Worm (Caenorhabditis elegans) whole organism, L4 larva: Measurements from ENCODE around the gene C15H9.5.

Source experiments
- D1046.2 ChIP-seq: fragments of 200-800 bp; sonication (Bioruptor generic); IDR thresholded peaks from 2 replicates; pipeline ENCODE4 v1.3.6; 2022; ENCODE audit warnings: missing genetic modification characterization, missing compliant biosample characterization
- F10B5.3 ChIP-seq: sonication (generic microtip); optimal IDR thresholded peaks from 2 replicates; lab custom pipeline; 2016; ENCODE audit warnings: mild to moderate bottlenecking, missing genetic modification characterization, missing compliant biosample characterization
- F26F4.8 ChIP-seq: fragments of 200-800 bp; sonication (Bioruptor generic); conservative IDR thresholded peaks from 2 replicates; pipeline ENCODE4 v1.3.6; 2022; ENCODE audit warnings: missing genetic modification characterization, missing compliant biosample characterization
- F37D6.2 ChIP-seq: sonication (generic microtip); optimal IDR thresholded peaks from 2 replicates; lab custom pipeline; 2016; ENCODE audit warnings: mild to moderate bottlenecking, missing genetic modification characterization, missing compliant biosample characterization
- F49E8.2 ChIP-seq: sonication (generic microtip); optimal IDR thresholded peaks from 2 replicates; lab custom pipeline; 2016; ENCODE audit warnings: missing compliant biosample characterization, mild to moderate bottlenecking, missing genetic modification characterization, borderline replicate concordance
- T26A8.4 ChIP-seq: fragments of 200-800 bp; sonication (Bioruptor generic); IDR thresholded peaks from 2 replicates; pipeline ENCODE4 v1.3.6; 2022; ENCODE audit warnings: missing genetic modification characterization, missing compliant biosample characterization
- Y105C5A.15 ChIP-seq: fragments of 200-800 bp; sonication (Bioruptor generic); IDR thresholded peaks from 2 replicates; pipeline ENCODE4 v1.3.6; 2022; ENCODE audit warnings: missing genetic modification characterization, missing compliant biosample characterization
- Y5F2A.4 ChIP-seq: fragments of 200-800 bp; sonication (Bioruptor generic); optimal IDR thresholded peaks from 2 replicates; lab custom pipeline; 2018; ENCODE audit warnings: mild to moderate bottlenecking, missing genetic modification characterization, missing compliant biosample characterization
- Y75B8A.6 ChIP-seq: fragments of 200-800 bp; sonication (Bioruptor generic); IDR thresholded peaks from 2 replicates; pipeline ENCODE4 v1.3.6; 2022; ENCODE audit warnings: missing genetic modification reagents, missing genetic modification characterization, missing compliant biosample characterization
- ZK337.2 ChIP-seq: fragments of 200-800 bp; sonication (Bioruptor generic); IDR thresholded peaks from 2 replicates; pipeline ENCODE4 v1.3.6; 2022; ENCODE audit warnings: missing genetic modification reagents, missing genetic modification characterization, missing compliant biosample characterization
- ZK546.5 ChIP-seq, 2 experiments: sonication (generic microtip); optimal IDR thresholded peaks; 2 replicates each; lab custom pipeline; 2017; ENCODE audit warnings: missing biosample characterization in 2 of 2, missing genetic modification characterization in 2 of 2
- aha-1 ChIP-seq: fragments of 150-350 bp; peaks from one replicate; lab custom pipeline; 2014; ENCODE audit warnings: missing biosample characterization, missing genetic modification characterization
- attf-4 ChIP-seq: sonication (generic microtip); optimal IDR thresholded peaks from 3 replicates; lab custom pipeline; 2017; ENCODE audit warnings: missing biosample characterization, missing genetic modification characterization
- ceh-20 ChIP-seq: fragments of 200-800 bp; sonication (Bioruptor generic); IDR thresholded peaks from 2 replicates; pipeline ENCODE4 v1.3.6; 2022; ENCODE audit warnings: missing genetic modification reagents, missing genetic modification characterization, missing compliant biosample characterization
- ceh-32 ChIP-seq: sonication (generic microtip); optimal IDR thresholded peaks from 2 replicates; lab custom pipeline; 2016; ENCODE audit warnings: mild to moderate bottlenecking, missing genetic modification characterization, missing compliant biosample characterization; ENCODE audit not compliant: poor library complexity
- ces-1 ChIP-seq: fragments of 150-350 bp; sonication (generic microtip); optimal IDR thresholded peaks from 4 replicates; lab custom pipeline; 2014; ENCODE audit warnings: missing biosample characterization, missing genetic modification reagents, missing genetic modification characterization
- ctbp-1 ChIP-seq: fragments of 200-800 bp; sonication (Bioruptor generic); IDR thresholded peaks from 2 replicates; pipeline ENCODE4 v1.3.6; 2022; ENCODE audit warnings: missing genetic modification reagents, missing genetic modification characterization, missing compliant biosample characterization
- daf-16 ChIP-seq, 3 experiments: sonication (generic microtip); optimal IDR thresholded peaks; 2 replicates each; lab custom pipeline; 2016 to 2017; ENCODE audit warnings: missing genetic modification characterization in 3 of 3, missing genetic modification reagents in 3 of 3, mild to moderate bottlenecking in 2 of 3, missing compliant biosample characterization in 2 of 3, missing biosample characterization in 1 of 3, moderate library complexity in 1 of 3
- dpl-1 ChIP-seq: fragments of 150-350 bp; optimal IDR thresholded peaks from 2 replicates; lab custom pipeline; 2014; ENCODE audit warnings: missing biosample characterization, missing genetic modification reagents, missing genetic modification characterization
- egl-27 ChIP-seq: sonication (generic microtip); optimal IDR thresholded peaks from 3 replicates; lab custom pipeline; 2017; ENCODE audit warnings: missing biosample characterization, missing genetic modification reagents, missing genetic modification characterization
- fos-1 ChIP-seq: fragments of 150-350 bp; optimal IDR thresholded peaks from 2 replicates; lab custom pipeline; 2014; ENCODE audit warnings: missing biosample characterization, missing genetic modification characterization
- gei-8 ChIP-seq: fragments of 200-800 bp; sonication (Bioruptor generic); optimal IDR thresholded peaks from 2 replicates; lab custom pipeline; 2018; ENCODE audit warnings: mild to moderate bottlenecking, missing genetic modification characterization, missing compliant biosample characterization
- lin-1 ChIP-seq: fragments of 200-800 bp; sonication (Bioruptor generic); IDR thresholded peaks from 2 replicates; pipeline ENCODE4 v1.3.6; 2022; ENCODE audit warnings: missing genetic modification reagents, missing genetic modification characterization, missing compliant biosample characterization
- lin-15B ChIP-seq: fragments of 150-350 bp; sonication (generic microtip); optimal IDR thresholded peaks from 3 replicates; lab custom pipeline; 2014; ENCODE audit warnings: missing biosample characterization, missing genetic modification characterization
- lin-29 ChIP-seq: fragments of 200-800 bp; sonication (Bioruptor generic); IDR thresholded peaks from 2 replicates; pipeline ENCODE4 v1.3.6; 2022; ENCODE audit warnings: missing genetic modification reagents, missing genetic modification characterization, missing compliant biosample characterization
- lin-38 ChIP-seq: fragments of 200-800 bp; sonication (Bioruptor generic); IDR thresholded peaks from 2 replicates; pipeline ENCODE4 v1.3.6; 2022; ENCODE audit warnings: missing genetic modification reagents, missing genetic modification characterization, missing compliant biosample characterization
- lin-39 ChIP-seq: fragments of 150-350 bp; optimal IDR thresholded peaks from 2 replicates; lab custom pipeline; 2014; ENCODE audit warnings: missing biosample characterization, missing genetic modification reagents, missing genetic modification characterization
- lsy-2 ChIP-seq, 2 experiments: fragments of 150-350 bp in 1 of 2; sonication (generic microtip) in 1 of 2; optimal IDR thresholded peaks; 2 replicates each; lab custom pipeline; 2014 to 2017; ENCODE audit warnings: missing biosample characterization in 2 of 2, missing genetic modification characterization in 2 of 2
- madf-5 ChIP-seq, 2 experiments: fragments of 200-800 bp; sonication (Bioruptor generic); IDR thresholded peaks; 2 replicates each; pipeline ENCODE4 v1.3.6; 2022; ENCODE audit warnings: missing compliant biosample characterization in 2 of 2, missing genetic modification characterization in 2 of 2
- madf-9 ChIP-seq: fragments of 200-800 bp; sonication (Bioruptor generic); conservative IDR thresholded peaks from 2 replicates; pipeline ENCODE4 v1.3.6; 2022; ENCODE audit warnings: missing genetic modification reagents, missing genetic modification characterization, missing compliant biosample characterization
- mxl-2 ChIP-seq: fragments of 200-800 bp; sonication (Bioruptor generic); conservative IDR thresholded peaks from 2 replicates; pipeline ENCODE4 v1.3.6; 2022; ENCODE audit warnings: missing genetic modification reagents, missing genetic modification characterization, missing compliant biosample characterization
- mxl-3 ChIP-seq: fragments of 200-800 bp; sonication (Bioruptor generic); optimal IDR thresholded peaks from 2 replicates; lab custom pipeline; 2018; ENCODE audit warnings: mild to moderate bottlenecking, missing genetic modification characterization, missing compliant biosample characterization
- nhr-10 ChIP-seq: fragments of 150-350 bp; optimal IDR thresholded peaks from 2 replicates; lab custom pipeline; 2014; ENCODE audit warnings: missing biosample characterization, missing genetic modification characterization
- nhr-111 ChIP-seq: fragments of 200-800 bp; sonication (Bioruptor generic); optimal IDR thresholded peaks from 2 replicates; lab custom pipeline; 2018; ENCODE audit warnings: mild to moderate bottlenecking, missing genetic modification characterization, missing compliant biosample characterization
- nhr-237 ChIP-seq: sonication (generic microtip); optimal IDR thresholded peaks from 2 replicates; lab custom pipeline; 2017; ENCODE audit warnings: missing biosample characterization, missing genetic modification characterization
- nhr-48 ChIP-seq: sonication (generic microtip); optimal IDR thresholded peaks from 2 replicates; lab custom pipeline; 2016; ENCODE audit warnings: mild to moderate bottlenecking, missing genetic modification characterization, missing compliant biosample characterization
- nhr-6 ChIP-seq: fragments of 150-350 bp; optimal IDR thresholded peaks from 2 replicates; lab custom pipeline; 2014; ENCODE audit warnings: missing biosample characterization, missing genetic modification characterization
- nhr-76 ChIP-seq: fragments of 150-350 bp; optimal IDR thresholded peaks from 2 replicates; lab custom pipeline; 2014; ENCODE audit warnings: missing biosample characterization, missing genetic modification characterization
- nhr-77 ChIP-seq: fragments of 150-350 bp; optimal IDR thresholded peaks from 2 replicates; lab custom pipeline; 2014; ENCODE audit warnings: missing biosample characterization, missing genetic modification characterization
- sdz-12 ChIP-seq: fragments of 200-800 bp; sonication (Bioruptor generic); optimal IDR thresholded peaks from 2 replicates; lab custom pipeline; 2018; ENCODE audit warnings: mild to moderate bottlenecking, missing genetic modification characterization, missing compliant biosample characterization
- skn-1 ChIP-seq: fragments of 150-350 bp; optimal IDR thresholded peaks from 2 replicates; lab custom pipeline; 2014; ENCODE audit warnings: missing biosample characterization, missing genetic modification characterization
- snpc-1.2 ChIP-seq: fragments of 200-800 bp; sonication (Bioruptor generic); IDR thresholded peaks from 2 replicates; pipeline ENCODE4 v1.3.6; 2022; ENCODE audit warnings: missing genetic modification reagents, missing genetic modification characterization, missing compliant biosample characterization
- spr-3 ChIP-seq: fragments of 200-800 bp; sonication (Bioruptor generic); optimal IDR thresholded peaks from 2 replicates; lab custom pipeline; 2018; ENCODE audit warnings: mild to moderate bottlenecking, missing genetic modification characterization, missing compliant biosample characterization
- tra-1 ChIP-seq: fragments of 200-800 bp; sonication (Bioruptor generic); IDR thresholded peaks from 2 replicates; pipeline ENCODE4 v1.3.6; 2022; ENCODE audit warnings: missing genetic modification reagents, missing genetic modification characterization, missing compliant biosample characterization
- unc-39 ChIP-seq: sonication (generic microtip); optimal IDR thresholded peaks from 2 replicates; lab custom pipeline; 2017; ENCODE audit warnings: missing biosample characterization, missing genetic modification characterization
- unc-62 ChIP-seq, 3 experiments: fragments of 150-350 bp in 1 of 3; sonication (generic microtip); optimal IDR thresholded peaks in 2 of 3; peaks in 1 of 3; 1 replicate in 1 of 3; 2 replicates in 2 of 3; lab custom pipeline; 2014 to 2017; ENCODE audit warnings: missing biosample characterization in 3 of 3, missing genetic modification characterization in 3 of 3, missing genetic modification reagents in 3 of 3, missing genotype in 1 of 3
- vab-7 ChIP-seq: fragments of 200-800 bp; sonication (Bioruptor generic); IDR thresholded peaks from 2 replicates; pipeline ENCODE4 v1.3.6; 2022; ENCODE audit warnings: missing genetic modification reagents, missing genetic modification characterization, missing compliant biosample characterization
- zfp-2 ChIP-seq: sonication (generic microtip); optimal IDR thresholded peaks from 2 replicates; lab custom pipeline; 2016; ENCODE audit warnings: mild to moderate bottlenecking, missing genetic modification characterization, missing compliant biosample characterization
- zip-11 ChIP-seq: fragments of 200-800 bp; sonication (Bioruptor generic); IDR thresholded peaks from 2 replicates; pipeline ENCODE4 v1.3.6; 2022; ENCODE audit warnings: missing genetic modification characterization, missing compliant biosample characterization
- zip-2 ChIP-seq: fragments of 150-350 bp; optimal IDR thresholded peaks from 2 replicates; lab custom pipeline; 2014; ENCODE audit warnings: missing biosample characterization, missing genetic modification characterization
- ztf-11 ChIP-seq: fragments of 150-350 bp; optimal IDR thresholded peaks from 2 replicates; lab custom pipeline; 2014; ENCODE audit warnings: missing biosample characterization, missing genetic modification characterization

C15H9.5 gene

ce11 chrX:6059163-6059782, 33.8 kb upstream of the C15H9.5 start (continued):
- no peak for TF ChIP-seq lin-29
- no peak for TF ChIP-seq madf-5 (GFP tag; IDR thresholded peaks at IDR 0.05; lab: Robert Waterston, UW)
- TF ChIP-seq lin-15B (tag; lab: Kevin White, UChicago) = no peak
- peak; percentile 94 for TF ChIP-seq aha-1 (tag; lab: Kevin White, UChicago)
- no peak for TF ChIP-seq ceh-32
- no peak for TF ChIP-seq T26A8.4
- no peak for TF ChIP-seq F10B5.3 (tag; lab: Kevin White, UChicago)
- TF ChIP-seq lin-38 (GFP tag; lab: Robert Waterston, UW) = no peak
- no peak for TF ChIP-seq nhr-6 (tag; lab: Kevin White, UChicago)
- no peak for TF ChIP-seq nhr-111 (GFP tag; lab: Kevin White, UChicago)
- TF ChIP-seq daf-16 (GFP tag; optimal IDR thresholded peaks at IDR 0.05; lab: Kevin White, UChicago) = no peak
- peak; percentile 88 for TF ChIP-seq daf-16 (tag; optimal IDR thresholded peaks at IDR 0.05; lab: Kevin White, UChicago)
- no peak for TF ChIP-seq nhr-77 (tag; lab: Kevin White, UChicago)
- TF ChIP-seq spr-3 (GFP tag; lab: Kevin White, UChicago) = no peak
- TF ChIP-seq attf-4 = no peak
- no peak for TF ChIP-seq lin-39 (tag; lab: Kevin White, UChicago)
- TF ChIP-seq dpl-1 (GFP tag; lab: Kevin White, UChicago) = no peak
- no peak for TF ChIP-seq nhr-76
- peak in 1 of 2 experiments; percentile 92 for TF ChIP-seq unc-62 (GFP tag; optimal IDR thresholded peaks at IDR 0.05 in 1 of 2; lab: Kevin White, UChicago)
- no peak for TF ChIP-seq unc-62 (tag; optimal IDR thresholded peaks at IDR 0.05; lab: Kevin White, UChicago)
- TF ChIP-seq Y105C5A.15 (GFP tag; lab: Robert Waterston, UW) = no peak
- no peak for TF ChIP-seq sdz-12 (GFP tag; lab: Kevin White, UChicago)
- no peak for TF ChIP-seq fos-1 (tag; lab: Kevin White, UChicago)
- no peak for TF ChIP-seq ZK337.2
- TF ChIP-seq gei-8 (GFP tag; lab: Kevin White, UChicago) = no peak
- TF ChIP-seq Y5F2A.4 = no peak
- TF ChIP-seq F37D6.2 = no peak
- TF ChIP-seq ces-1 (GFP tag; lab: Kevin White, UChicago) = no peak
- TF ChIP-seq zip-11 (GFP tag; lab: Robert Waterston, UW) = no peak
- TF ChIP-seq F49E8.2 = no peak
- no peak for TF ChIP-seq unc-39 (tag; lab: Kevin White, UChicago)
- no peak for TF ChIP-seq ctbp-1
- no peak for TF ChIP-seq ZK546.5 (tag; optimal IDR thresholded peaks at IDR 0.05; lab: Kevin White, UChicago)
- TF ChIP-seq D1046.2 (GFP tag; lab: Robert Waterston, UW) = no peak
- TF ChIP-seq Y75B8A.6 (GFP tag; lab: Robert Waterston, UW) = no peak
- TF ChIP-seq tra-1 (GFP tag; lab: Robert Waterston, UW) = no peak
- TF ChIP-seq zfp-2 (tag; lab: Kevin White, UChicago) = no peak
- TF ChIP-seq lin-1 (GFP tag; lab: Robert Waterston, UW) = no peak
- TF ChIP-seq ztf-11 (tag; lab: Kevin White, UChicago) = no peak
- peak; percentile 77 for TF ChIP-seq nhr-48 (tag; lab: Kevin White, UChicago)
- no peak for TF ChIP-seq F26F4.8 (GFP tag; lab: Robert Waterston, UW)
- TF ChIP-seq nhr-10 (tag; lab: Kevin White, UChicago) = peak; percentile 49
- TF ChIP-seq madf-9 = no peak
- TF ChIP-seq lsy-2 (tag; optimal IDR thresholded peaks at IDR 0.05; lab: Kevin White, UChicago) = no peak
- TF ChIP-seq skn-1 = no peak
- TF ChIP-seq mxl-3 = no peak
- no peak for TF ChIP-seq snpc-1.2 (GFP tag; lab: Robert Waterston, UW)
- no peak for TF ChIP-seq zip-2 (tag; lab: Kevin White, UChicago)
- no peak for TF ChIP-seq nhr-237 (tag; lab: Kevin White, UChicago)
- no peak for TF ChIP-seq egl-27 (tag; lab: Kevin White, UChicago)
- no peak for TF ChIP-seq vab-7 (GFP tag; lab: Robert Waterston, UW)
- TF ChIP-seq mxl-2 (GFP tag; lab: Robert Waterston, UW) = no peak
- TF ChIP-seq ceh-20 (GFP tag; lab: Robert Waterston, UW) = no peak
